Fruit fly (Drosophila melanogaster) whole organism, wandering third instar larva: ENCODE measurements around the gene CG42393.

Experiments
- Jra ChIP-seq: sonication (Bioruptor generic); optimal IDR thresholded peaks from 2 replicates; lab custom pipeline; 2016; ENCODE audit warnings: missing biosample characterization, missing genetic modification characterization
- OdsH ChIP-seq: fragments of 200-800 bp; sonication (Bioruptor generic); optimal IDR thresholded peaks from 2 replicates; lab custom pipeline; 2016; ENCODE audit warnings: missing biosample characterization, mild to moderate bottlenecking, missing genetic modification characterization
- brk ChIP-seq: fragments of 200-800 bp; sonication (Bioruptor generic); optimal IDR thresholded peaks from 2 replicates; lab custom pipeline; 2016; ENCODE audit warnings: missing biosample characterization, mild to moderate bottlenecking, missing genetic modification characterization
- usp ChIP-seq: fragments of >200 bp; optimal IDR thresholded peaks from 2 replicates; lab custom pipeline; 2017; ENCODE audit warnings: missing biosample characterization, missing genetic modification characterization

DNA sequence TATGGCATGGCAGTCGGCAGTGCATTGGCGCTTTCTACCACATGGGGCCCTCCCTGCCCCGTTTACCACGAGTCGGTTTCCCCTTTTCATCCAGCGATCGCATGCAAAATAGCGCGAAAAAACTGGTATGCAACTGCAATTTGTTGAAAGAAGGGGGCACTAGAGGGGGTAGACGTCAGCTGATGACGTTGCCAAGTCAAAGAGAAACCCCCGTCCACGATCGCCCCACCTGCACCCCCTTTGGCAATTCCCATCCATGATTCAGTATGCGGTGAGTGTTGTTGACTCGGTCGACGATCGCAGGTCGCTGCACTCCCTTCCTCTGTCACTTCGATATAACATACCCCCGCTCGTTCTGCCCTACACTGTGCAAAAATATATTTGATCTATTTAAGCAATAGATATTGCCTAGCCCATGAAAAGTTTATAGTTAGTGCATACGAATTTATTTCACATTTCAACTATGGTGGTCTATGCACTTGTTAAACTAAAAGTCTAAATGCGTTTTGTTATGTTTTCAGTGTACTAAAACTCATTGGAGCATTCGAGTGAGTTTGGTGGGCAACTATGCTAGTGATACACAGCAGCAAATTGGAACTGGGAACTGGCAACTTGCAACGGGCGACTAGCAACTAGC, 33.7 kb upstream of the CG42393 start:
- TF ChIP-seq usp (GFP tag; lab: Kevin White, UChicago) (no peak), brk (GFP tag; lab: Kevin White, UChicago) (peak; percentile 64), OdsH (GFP tag; lab: Kevin White, UChicago) (peak; percentile 83), Jra (GFP tag; lab: Kevin White, UChicago) (peak; percentile 80)
